Worm (Caenorhabditis elegans) whole organism, mixed stage, embryonic: ENCODE data around the gene brc-2.

Experiments used
- bed-3 ChIP-seq: fragments of 200-800 bp; sonication (Bioruptor generic); optimal IDR thresholded peaks from 3 replicates; lab custom pipeline; 2018; ENCODE audit warnings: mild to moderate bottlenecking, missing genetic modification characterization, moderate library complexity, missing compliant biosample characterization
- ham-2 ChIP-seq: fragments of 200-800 bp; sonication (Bioruptor generic); optimal IDR thresholded peaks from 2 replicates; lab custom pipeline; 2018; ENCODE audit warnings: mild to moderate bottlenecking, missing genetic modification characterization, missing compliant biosample characterization
- lsy-2 ChIP-seq: fragments of 150-350 bp; optimal IDR thresholded peaks from 2 replicates; lab custom pipeline; 2014; ENCODE audit warnings: missing biosample characterization, missing genetic modification characterization
- nhr-28 ChIP-seq: fragments of 150-350 bp; optimal IDR thresholded peaks from 2 replicates; lab custom pipeline; 2014; ENCODE audit warnings: missing biosample characterization, missing genetic modification characterization
- nhr-76 ChIP-seq: sonication (generic microtip); optimal IDR thresholded peaks from 2 replicates; lab custom pipeline; 2017; ENCODE audit warnings: missing biosample characterization, missing genetic modification characterization

DNA sequence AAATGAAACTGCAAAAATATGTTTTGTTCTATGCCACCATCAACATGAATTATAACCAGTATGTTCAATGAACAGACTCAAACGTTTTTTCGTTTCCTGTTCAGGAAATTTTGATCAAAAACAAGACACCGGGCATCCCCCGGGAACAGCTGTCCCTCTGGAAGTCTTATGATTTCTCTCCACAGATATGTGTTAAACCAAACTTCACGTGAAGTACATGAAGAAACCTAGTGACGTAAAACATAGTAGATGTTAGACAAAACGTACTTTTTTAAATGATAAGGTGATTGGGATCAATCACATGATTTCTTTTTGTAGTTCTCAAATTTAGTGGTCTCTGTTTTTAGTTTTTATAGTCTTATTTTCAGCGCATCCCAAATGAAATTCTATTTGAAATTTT, 4.4 kb downstream of the brc-2 start:
- TF ChIP-seq nhr-76 (tag; lab: Kevin White, UChicago) (no peak), nhr-28 (tag; lab: Kevin White, UChicago) (no peak), ham-2 (no peak), lsy-2 (no peak), bed-3 (GFP tag; lab: Kevin White, UChicago) (no peak)
